Worm (Caenorhabditis elegans): ENCODE measurements around the gene F13A2.2.

F13A2.2 gene

DNA sequence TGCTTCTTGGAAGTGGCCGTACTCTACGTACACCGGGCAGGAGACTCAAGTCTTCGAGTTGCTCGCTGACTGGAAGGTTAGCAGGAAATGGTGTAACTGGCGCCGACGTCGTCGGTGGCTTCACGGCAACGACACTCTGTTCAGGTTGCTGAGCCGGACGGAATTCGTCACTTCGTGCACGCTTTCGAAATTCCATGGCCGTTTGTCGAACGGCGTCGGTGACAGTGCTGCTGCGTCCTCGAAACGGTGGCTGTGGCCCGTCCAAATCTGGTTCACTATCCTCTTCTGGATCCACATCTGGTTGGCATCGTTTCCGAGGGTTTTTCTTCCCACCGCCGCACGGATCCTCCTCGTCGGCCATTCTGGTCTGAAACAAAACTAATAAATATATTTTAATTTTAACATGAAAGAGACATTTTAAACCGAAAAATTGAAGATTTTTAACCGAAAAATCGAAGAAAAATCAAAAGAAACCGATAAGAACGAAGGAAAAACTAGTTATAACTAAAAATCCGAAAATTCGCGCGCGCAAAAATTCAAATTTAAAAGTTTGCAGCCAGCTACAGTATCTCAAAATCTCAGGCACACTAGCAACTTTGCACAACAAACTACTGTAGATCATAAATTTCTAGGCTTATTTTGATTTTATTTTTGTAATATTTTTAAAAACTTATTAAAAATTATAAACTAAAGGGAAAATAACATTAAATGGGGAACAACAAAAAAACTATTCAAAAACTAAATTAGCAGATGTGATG lies 8.4 kb downstream of the F13A2.2 start, which contains the start of gene F32D1.7 (continued):
- TF ChIP-seq zim-3 (tag; optimal IDR thresholded peaks at IDR 0.05) = no peak
- no peak for TF ChIP-seq ccch-3 (GFP tag; optimal IDR thresholded peaks at IDR 0.05)
- peak; percentile 66 for TF ChIP-seq rcor-1 (GFP tag; IDR thresholded peaks at IDR 0.05)
- no peak for TF ChIP-seq sdz-38 (tag; optimal IDR thresholded peaks at IDR 0.05)
- peak; percentile 87 for TF ChIP-seq D2030.7 (GFP tag; IDR thresholded peaks at IDR 0.05)
- peak; percentile 36 for TF ChIP-seq snpc-1.3 (tag; optimal IDR thresholded peaks at IDR 0.05; ENCODE audit: insufficient read depth)
- TF ChIP-seq nfya-2 (GFP tag; IDR thresholded peaks at IDR 0.05) = no peak
- no peak for TF ChIP-seq lin-26 (GFP tag; IDR thresholded peaks at IDR 0.05)
- TF ChIP-seq dpff-1 (tag; optimal IDR thresholded peaks at IDR 0.05) = no peak
- TF ChIP-seq hmg-20 (GFP tag; IDR thresholded peaks at IDR 0.05) = no peak
- no peak for TF ChIP-seq ceh-40 (GFP tag; IDR thresholded peaks at IDR 0.05)
- TF ChIP-seq ztf-26 (tag; optimal IDR thresholded peaks at IDR 0.05) = no peak
- no peak for TF ChIP-seq nfyb-1 (GFP tag; IDR thresholded peaks at IDR 0.05)
- TF ChIP-seq athp-1 (tag; optimal IDR thresholded peaks at IDR 0.05) = no peak
- no peak for TF ChIP-seq hmg-1.2 (GFP tag; IDR thresholded peaks at IDR 0.05)
- TF ChIP-seq let-607 (tag; optimal IDR thresholded peaks at IDR 0.05) = no peak
- TF ChIP-seq tbx-9 (tag; optimal IDR thresholded peaks at IDR 0.05; ENCODE audit: borderline replicate concordance) = no peak
- peak; percentile 93 for TF ChIP-seq xnd-1 (tag; optimal IDR thresholded peaks at IDR 0.05)
- no peak for TF ChIP-seq let-526 (GFP tag; IDR thresholded peaks at IDR 0.05)
- TF ChIP-seq ekl-4 (GFP tag; IDR thresholded peaks at IDR 0.05) = no peak
- no peak for TF ChIP-seq Y53G8AR.9 (GFP tag; conservative IDR thresholded peaks at IDR 0.05)
- no peak for TF ChIP-seq egrh-3 (GFP tag; IDR thresholded peaks at IDR 0.05)
- peak; percentile 95 for TF ChIP-seq efl-1 (GFP tag; optimal IDR thresholded peaks at IDR 0.05)
- no peak for TF ChIP-seq F57C9.4 (tag; optimal IDR thresholded peaks at IDR 0.05)
- no peak for TF ChIP-seq unc-62 (GFP tag; optimal IDR thresholded peaks at IDR 0.05)
- no peak for TF ChIP-seq K12H6.12 (tag; optimal IDR thresholded peaks at IDR 0.05)
- no peak for TF ChIP-seq rpc-1 (optimal IDR thresholded peaks at IDR 0.05)
- no peak for TF ChIP-seq rpc-1 (tag; optimal IDR thresholded peaks at IDR 0.05)
- TF ChIP-seq B0261.1 (tag; optimal IDR thresholded peaks at IDR 0.05) = no peak
- TF ChIP-seq madf-3 (GFP tag; IDR thresholded peaks at IDR 0.05) = no peak
- TF ChIP-seq repo-1 (tag; optimal IDR thresholded peaks at IDR 0.05) = no peak
- TF ChIP-seq C06A6.2 (GFP tag; conservative IDR thresholded peaks at IDR 0.05) = no peak
- no peak for TF ChIP-seq pbrm-1 (GFP tag; IDR thresholded peaks at IDR 0.05)
- TF ChIP-seq snpc-4 (GFP tag; optimal IDR thresholded peaks at IDR 0.05) = peak; percentile 6
- TF ChIP-seq snpc-4 (tag; optimal IDR thresholded peaks at IDR 0.05) = peak in 1 of 4 experiments; percentile 14
- TF ChIP-seq ceh-79 (tag; optimal IDR thresholded peaks at IDR 0.05) = no peak
- no peak for TF ChIP-seq tlf-1 (GFP tag; optimal IDR thresholded peaks at IDR 0.05)
- no peak for TF ChIP-seq attf-3 (GFP tag; conservative IDR thresholded peaks at IDR 0.05)
- no peak for TF ChIP-seq lsy-27 (tag; optimal IDR thresholded peaks at IDR 0.05; ENCODE audit: borderline replicate concordance, insufficient read depth)
- TF ChIP-seq rec-8 (tag; optimal IDR thresholded peaks at IDR 0.05) = no peak
- no peak for TF ChIP-seq F23B12.7 (tag; optimal IDR thresholded peaks at IDR 0.05; ENCODE audit: insufficient read depth)
- no peak for TF ChIP-seq nfya-1 (tag; optimal IDR thresholded peaks at IDR 0.05; ENCODE audit: borderline replicate concordance, insufficient read depth)
- no peak for TF ChIP-seq lin-40 (tag; optimal IDR thresholded peaks at IDR 0.05)
- TF ChIP-seq egl-44 (GFP tag; IDR thresholded peaks at IDR 0.05) = no peak
- no peak for TF ChIP-seq hlh-12 (tag; optimal IDR thresholded peaks at IDR 0.05)
- TF ChIP-seq Y95B8A.8 (GFP tag; IDR thresholded peaks at IDR 0.05) = 0 out of 2 replicates have a peak, but pooled peaks have one; percentile 49
- peak; percentile 99 for TF ChIP-seq lsl-1 (GFP tag; optimal IDR thresholded peaks at IDR 0.05)
- TF ChIP-seq ceh-91 (GFP tag; IDR thresholded peaks at IDR 0.05) = peak; percentile 91

Measured in whole organism, young adult.